Worm (Caenorhabditis elegans): ENCODE measurements around the gene lys-3.

lys-3 gene

ce11 chrV:10233330-10233729 lies 50.0 kb downstream of the lys-3 start, which contains the start of gene str-182:
Gene str-182 (minus strand): TSS chrV:10233430.
- TF ChIP-seq nhr-25 (tag; optimal IDR thresholded peaks at IDR 0.05) = no peak
- no peak for TF ChIP-seq ztf-11 (tag; optimal IDR thresholded peaks at IDR 0.05)
- no peak for TF ChIP-seq unc-62 (GFP tag; optimal IDR thresholded peaks at IDR 0.05)
- TF ChIP-seq ceh-28 (tag; optimal IDR thresholded peaks at IDR 0.05) = no peak
- TF ChIP-seq nhr-237 (tag; optimal IDR thresholded peaks at IDR 0.05) = no peak
- TF ChIP-seq egl-27 (tag; optimal IDR thresholded peaks at IDR 0.05) = no peak
- TF ChIP-seq fos-1 (tag; optimal IDR thresholded peaks at IDR 0.05) = no peak
- no peak for TF ChIP-seq pqm-1 (tag; optimal IDR thresholded peaks at IDR 0.05)
- no peak for TF ChIP-seq tbx-2 (tag; optimal IDR thresholded peaks at IDR 0.05)
- no peak for TF ChIP-seq ceh-16 (tag; optimal IDR thresholded peaks at IDR 0.05)
- no peak for TF ChIP-seq elt-3 (tag; optimal IDR thresholded peaks at IDR 0.05)

Data from whole organism, L3 larva.